Worm (Caenorhabditis elegans): ENCODE measurements around the gene srg-20.
"Not testable (repeated sequence)": the region's sequence is repeated elsewhere in the genome, so short reads cannot be mapped to it uniquely, and the experiment has no call there.

The srg-20 gene

ce11 chrII:1607575-1607974 is 28.9 kb upstream of the srg-20 start:
- no peak for TF ChIP-seq med-1 (GFP tag; optimal IDR thresholded peaks at IDR 0.05; ENCODE audit: insufficient read depth)
- no peak for TF ChIP-seq ref-1 (GFP tag; conservative IDR thresholded peaks at IDR 0.05)
- TF ChIP-seq flt-1 (GFP tag; IDR thresholded peaks at IDR 0.05) = no peak
- TF ChIP-seq ztf-23 (GFP tag; IDR thresholded peaks at IDR 0.05) = no peak
- no peak for TF ChIP-seq T22C8.4 (GFP tag; IDR thresholded peaks at IDR 0.05)
- no peak for TF ChIP-seq cog-1 (tag; optimal IDR thresholded peaks at IDR 0.05)
- TF ChIP-seq ztf-29 (GFP tag; IDR thresholded peaks at IDR 0.05) = no peak
- no peak for TF ChIP-seq tab-1 (GFP tag; IDR thresholded peaks at IDR 0.05)
- no peak for TF ChIP-seq klf-2 (GFP tag; conservative IDR thresholded peaks at IDR 0.05)

ce11 chrII:1608915-1609314 is 27.6 kb upstream of the srg-20 start:
- TF ChIP-seq ztf-29 (GFP tag; IDR thresholded peaks at IDR 0.05) (no peak), tab-1 (GFP tag; IDR thresholded peaks at IDR 0.05) (no peak), klf-2 (GFP tag; conservative IDR thresholded peaks at IDR 0.05) (no peak), ref-1 (GFP tag; conservative IDR thresholded peaks at IDR 0.05) (no peak), cog-1 (tag; optimal IDR thresholded peaks at IDR 0.05) (no peak), flt-1 (GFP tag; IDR thresholded peaks at IDR 0.05) (no peak), T22C8.4 (GFP tag; IDR thresholded peaks at IDR 0.05) (no peak), med-1 (GFP tag; optimal IDR thresholded peaks at IDR 0.05; ENCODE audit: insufficient read depth) (no peak), ztf-23 (GFP tag; IDR thresholded peaks at IDR 0.05) (no peak)

- no peak for TF ChIP-seq klf-2 (GFP tag; conservative IDR thresholded peaks at IDR 0.05)
- no peak for TF ChIP-seq T22C8.4 (GFP tag; IDR thresholded peaks at IDR 0.05)
- TF ChIP-seq tab-1 (GFP tag; IDR thresholded peaks at IDR 0.05) = no peak
- no peak for TF ChIP-seq med-1 (GFP tag; optimal IDR thresholded peaks at IDR 0.05; ENCODE audit: insufficient read depth)
- no peak for TF ChIP-seq ref-1 (GFP tag; conservative IDR thresholded peaks at IDR 0.05)
Observed at ce11 chrII:1610630-1611029, 25.9 kb upstream of the srg-20 start, which contains the start of gene fbxa-163. Gene fbxa-163 (minus strand): TSS chrII:1610730.

ce11 chrII:1613972-1614371 is 22.5 kb upstream of the srg-20 start, which contains the start of gene fbxa-164:
Gene fbxa-164 (minus strand): TSS chrII:1614072.
- no peak for TF ChIP-seq med-1 (GFP tag; optimal IDR thresholded peaks at IDR 0.05; ENCODE audit: insufficient read depth)
- TF ChIP-seq T22C8.4 (GFP tag; IDR thresholded peaks at IDR 0.05) = no peak
- no peak for TF ChIP-seq cog-1 (tag; optimal IDR thresholded peaks at IDR 0.05)

ce11 chrII:1616382-1616781 is 20.1 kb upstream of the srg-20 start, which contains the start of gene fbxa-165:
Gene fbxa-165 (minus strand): TSS chrII:1616482.
- no peak for TF ChIP-seq T22C8.4 (GFP tag; IDR thresholded peaks at IDR 0.05)
- no peak for TF ChIP-seq ztf-23 (GFP tag; IDR thresholded peaks at IDR 0.05)
- no peak for TF ChIP-seq flt-1 (GFP tag; IDR thresholded peaks at IDR 0.05)
- no peak for TF ChIP-seq cog-1 (tag; optimal IDR thresholded peaks at IDR 0.05)
- TF ChIP-seq ref-1 (GFP tag; conservative IDR thresholded peaks at IDR 0.05) = no peak
- TF ChIP-seq med-1 (GFP tag; optimal IDR thresholded peaks at IDR 0.05; ENCODE audit: insufficient read depth) = no peak
- TF ChIP-seq ztf-29 (GFP tag; IDR thresholded peaks at IDR 0.05) = no peak

- TF ChIP-seq T22C8.4 (GFP tag; IDR thresholded peaks at IDR 0.05) (no peak), flt-1 (GFP tag; IDR thresholded peaks at IDR 0.05) (no peak), med-1 (GFP tag; optimal IDR thresholded peaks at IDR 0.05; ENCODE audit: insufficient read depth) (no peak)
Observed at ce11 chrII:1618948-1619347, 17.5 kb upstream of the srg-20 start, which contains the start of gene fbxa-166. Gene fbxa-166 (minus strand): TSS chrII:1619048.

ce11 chrII:1621180-1621579 is 15.3 kb upstream of the srg-20 start, which contains the start of gene fbxa-158:
Gene fbxa-158 (minus strand): TSS chrII:1621280.
- TF ChIP-seq ztf-23 (GFP tag; IDR thresholded peaks at IDR 0.05) = no peak
- no peak for TF ChIP-seq T22C8.4 (GFP tag; IDR thresholded peaks at IDR 0.05)
- TF ChIP-seq cog-1 (tag; optimal IDR thresholded peaks at IDR 0.05) = no peak

ce11 chrII:1621795-1622194 is 14.7 kb upstream of the srg-20 start:
- TF ChIP-seq cog-1 (tag; optimal IDR thresholded peaks at IDR 0.05) = no peak
- no peak for TF ChIP-seq ztf-29 (GFP tag; IDR thresholded peaks at IDR 0.05)
- TF ChIP-seq flt-1 (GFP tag; IDR thresholded peaks at IDR 0.05) = no peak
- TF ChIP-seq klf-2 (GFP tag; conservative IDR thresholded peaks at IDR 0.05) = no peak
- no peak for TF ChIP-seq ref-1 (GFP tag; conservative IDR thresholded peaks at IDR 0.05)

ce11 chrII:1624572-1624971 is 11.9 kb upstream of the srg-20 start, which contains the start of gene fbxa-160:
Gene fbxa-160 (minus strand): TSS chrII:1624672.
- TF ChIP-seq cog-1 (tag; optimal IDR thresholded peaks at IDR 0.05) (no peak), med-1 (GFP tag; optimal IDR thresholded peaks at IDR 0.05; ENCODE audit: insufficient read depth) (no peak), flt-1 (GFP tag; IDR thresholded peaks at IDR 0.05) (no peak), ztf-23 (GFP tag; IDR thresholded peaks at IDR 0.05) (no peak), ztf-29 (GFP tag; IDR thresholded peaks at IDR 0.05) (no peak), T22C8.4 (GFP tag; IDR thresholded peaks at IDR 0.05) (no peak), tab-1 (GFP tag; IDR thresholded peaks at IDR 0.05) (no peak), klf-2 (GFP tag; conservative IDR thresholded peaks at IDR 0.05) (no peak), ref-1 (GFP tag; conservative IDR thresholded peaks at IDR 0.05) (no peak)

ce11 chrII:1625666-1626065 is 10.8 kb upstream of the srg-20 start, which contains the start of gene C08E3.14:
Gene C08E3.14 (plus strand): TSS chrII:1625966.
- TF ChIP-seq flt-1 (GFP tag; IDR thresholded peaks at IDR 0.05) = no peak
- no peak for TF ChIP-seq ztf-29 (GFP tag; IDR thresholded peaks at IDR 0.05)
- no peak for TF ChIP-seq cog-1 (tag; optimal IDR thresholded peaks at IDR 0.05)
- TF ChIP-seq tab-1 (GFP tag; IDR thresholded peaks at IDR 0.05) = no peak
- no peak for TF ChIP-seq med-1 (GFP tag; optimal IDR thresholded peaks at IDR 0.05; ENCODE audit: insufficient read depth)
- TF ChIP-seq klf-2 (GFP tag; conservative IDR thresholded peaks at IDR 0.05) = no peak
- no peak for TF ChIP-seq ztf-23 (GFP tag; IDR thresholded peaks at IDR 0.05)
- TF ChIP-seq ref-1 (GFP tag; conservative IDR thresholded peaks at IDR 0.05) = no peak
- TF ChIP-seq T22C8.4 (GFP tag; IDR thresholded peaks at IDR 0.05) = no peak

- not testable (repeated sequence) for TF ChIP-seq flt-1 (GFP tag; IDR thresholded peaks at IDR 0.05); klf-2 (GFP tag; conservative IDR thresholded peaks at IDR 0.05); tab-1 (GFP tag; IDR thresholded peaks at IDR 0.05)
Observed at ce11 chrII:1627783-1628182, 8.7 kb upstream of the srg-20 start, which contains the start of gene C08E3.15. Gene C08E3.15 (minus strand): TSS chrII:1627883.
